Worm (Caenorhabditis elegans): ENCODE measurements around the gene R09E10.2.
"Not testable (repeated sequence)": the region's sequence is repeated elsewhere in the genome, so short reads cannot be mapped to it uniquely, and the experiment has no call there.

- TF ChIP-seq egl-13 (tag; optimal IDR thresholded peaks at IDR 0.05); zag-1 (tag; optimal IDR thresholded peaks at IDR 0.05); elt-3 (tag; optimal IDR thresholded peaks at IDR 0.05); dpl-1 (GFP tag; optimal IDR thresholded peaks at IDR 0.05); nhr-237 (tag; optimal IDR thresholded peaks at IDR 0.05); mdl-1 (tag; optimal IDR thresholded peaks at IDR 0.05): not testable (repeated sequence)
Measured at ce11 chrIV:10322650-10323049, 4.6 kb upstream of the R09E10.2 start, which contains the start of gene R09E10.1.

Data from whole organism, L1 larva.